Fruit fly (Drosophila melanogaster) whole organism, prepupa: ENCODE data around the gene CG5902.

Experiments used
- CG10631 ChIP-seq: fragments of 200-800 bp; sonication (Bioruptor generic); optimal IDR thresholded peaks from 2 replicates; lab custom pipeline; 2016; ENCODE audit warnings: missing biosample characterization, missing genetic modification characterization
- CG10669 ChIP-seq: fragments of 200-800 bp; sonication (Bioruptor generic); optimal IDR thresholded peaks from 3 replicates; lab custom pipeline; 2018; ENCODE audit warnings: missing biosample characterization, mild to moderate bottlenecking, missing genetic modification characterization, moderate library complexity
- CG11294 ChIP-seq: fragments of 200-800 bp; sonication (Bioruptor generic); IDR thresholded peaks from 2 replicates; pipeline ENCODE4 v1.3.6; 2022; ENCODE audit warnings: missing biosample characterization, missing genetic modification characterization
- CG15336 ChIP-seq: fragments of 200-800 bp; sonication (Bioruptor generic); IDR thresholded peaks from 2 replicates; pipeline ENCODE4 v1.3.6; 2022; ENCODE audit warnings: missing biosample characterization, missing genetic modification characterization
- CG3032 ChIP-seq: fragments of 200-800 bp; optimal IDR thresholded peaks from 2 replicates; lab custom pipeline; 2019; ENCODE audit warnings: missing biosample characterization, mild to moderate bottlenecking, missing genetic modification characterization, moderate library complexity
- CG34406 ChIP-seq: fragments of 200-800 bp; sonication (Bioruptor generic); optimal IDR thresholded peaks from 3 replicates; lab custom pipeline; 2016; ENCODE audit warnings: missing biosample characterization, missing genetic modification characterization
- CG6163 ChIP-seq: fragments of 200-800 bp; sonication (Bioruptor generic); IDR thresholded peaks from 3 replicates; pipeline ENCODE4 v1.3.6; 2022; ENCODE audit warnings: missing biosample characterization, missing genetic modification characterization
- CG6276 ChIP-seq: fragments of 200-800 bp; sonication (Bioruptor generic); optimal IDR thresholded peaks from 2 replicates; lab custom pipeline; 2017; ENCODE audit warnings: missing biosample characterization, mild to moderate bottlenecking, missing genetic modification characterization
- CG6792 ChIP-seq: fragments of 200-800 bp; sonication (Bioruptor generic); optimal IDR thresholded peaks from 3 replicates; lab custom pipeline; 2016; ENCODE audit warnings: missing biosample characterization, missing genetic modification characterization
- CG6808 ChIP-seq: fragments of 200-800 bp; sonication (Bioruptor generic); optimal IDR thresholded peaks from 3 replicates; lab custom pipeline; 2017; ENCODE audit warnings: missing biosample characterization, missing genetic modification characterization, mild to moderate bottlenecking, moderate library complexity, missing genetic modification reagents
- CG6854 ChIP-seq: fragments of 200-800 bp; sonication (Bioruptor generic); optimal IDR thresholded peaks from 2 replicates; lab custom pipeline; 2017; ENCODE audit warnings: missing biosample characterization, mild to moderate bottlenecking, missing genetic modification characterization
- CG7368 ChIP-seq: fragments of 200-800 bp; sonication (Bioruptor generic); optimal IDR thresholded peaks from 3 replicates; lab custom pipeline; 2016; ENCODE audit warnings: missing biosample characterization, missing genetic modification characterization
- CG8632 ChIP-seq: fragments of 200-800 bp; sonication (Bioruptor generic); optimal IDR thresholded peaks from 3 replicates; lab custom pipeline; 2016; ENCODE audit warnings: missing biosample characterization, missing genetic modification characterization
- CG9139 ChIP-seq: fragments of 200-800 bp; sonication (Bioruptor generic); optimal IDR thresholded peaks from 3 replicates; lab custom pipeline; 2017; ENCODE audit warnings: missing biosample characterization, mild to moderate bottlenecking, missing genetic modification characterization
- Eip78C ChIP-seq: fragments of 200-800 bp; sonication (Bioruptor generic); peaks from one replicate; lab custom pipeline; 2016; ENCODE audit warnings: missing biosample characterization, missing genetic modification characterization
- Ets21C ChIP-seq: fragments of 200-800 bp; sonication (Bioruptor generic); optimal IDR thresholded peaks from 3 replicates; lab custom pipeline; 2016; ENCODE audit warnings: missing biosample characterization, missing genetic modification characterization
- Ets96B ChIP-seq: fragments of 200-800 bp; optimal IDR thresholded peaks from 2 replicates; lab custom pipeline; 2019; ENCODE audit warnings: missing biosample characterization, mild to moderate bottlenecking, missing genetic modification characterization, moderate library complexity
- Hr38 ChIP-seq: sonication (Bioruptor generic); optimal IDR thresholded peaks from 2 replicates; lab custom pipeline; 2016; ENCODE audit warnings: missing biosample characterization, missing genetic modification characterization
- Hr39 ChIP-seq: fragments of 200-800 bp; sonication (Bioruptor generic); optimal IDR thresholded peaks from 2 replicates; lab custom pipeline; 2016; ENCODE audit warnings: missing biosample characterization, missing genetic modification characterization
- Lpt ChIP-seq: fragments of 200-800 bp; sonication (Bioruptor generic); optimal IDR thresholded peaks from 3 replicates; lab custom pipeline; 2016; ENCODE audit warnings: missing biosample characterization, missing genetic modification characterization
- Met ChIP-seq: fragments of 200-800 bp; sonication (Bioruptor generic); optimal IDR thresholded peaks from 3 replicates; lab custom pipeline; 2016; ENCODE audit warnings: missing biosample characterization, missing genetic modification characterization
- OdsH ChIP-seq: fragments of 200-800 bp; sonication (Bioruptor generic); optimal IDR thresholded peaks from 3 replicates; lab custom pipeline; 2016; ENCODE audit warnings: missing biosample characterization, missing genetic modification characterization
- Sox102F ChIP-seq: fragments of 200-800 bp; sonication (Bioruptor generic); optimal IDR thresholded peaks from 2 replicates; lab custom pipeline; 2016; ENCODE audit warnings: missing biosample characterization, mild to moderate bottlenecking, missing genetic modification characterization
- Sox14 ChIP-seq: fragments of 200-800 bp; sonication (Bioruptor generic); optimal IDR thresholded peaks from 3 replicates; lab custom pipeline; 2016; ENCODE audit warnings: missing biosample characterization, missing genetic modification characterization
- achi ChIP-seq: fragments of 200-800 bp; sonication (Bioruptor generic); optimal IDR thresholded peaks from 3 replicates; lab custom pipeline; 2016; ENCODE audit warnings: missing biosample characterization, missing genetic modification characterization
- acj6 ChIP-seq: fragments of 200-800 bp; sonication (Bioruptor generic); optimal IDR thresholded peaks from 3 replicates; lab custom pipeline; 2016; ENCODE audit warnings: missing biosample characterization, missing genetic modification characterization
- cyc ChIP-seq: fragments of 200-800 bp; sonication (Bioruptor generic); optimal IDR thresholded peaks from 3 replicates; lab custom pipeline; 2016; ENCODE audit warnings: missing biosample characterization, missing genetic modification characterization
- dac ChIP-seq: fragments of 200-800 bp; sonication (Bioruptor generic); optimal IDR thresholded peaks from 2 replicates; lab custom pipeline; 2017; ENCODE audit warnings: missing biosample characterization, mild to moderate bottlenecking, missing genetic modification characterization
- dsx ChIP-seq: fragments of 200-800 bp; optimal IDR thresholded peaks from 3 replicates; lab custom pipeline; 2019; ENCODE audit warnings: missing biosample characterization, mild to moderate bottlenecking, missing genetic modification characterization, moderate library complexity; ENCODE audit not compliant: poor library complexity, severe bottlenecking
- esn ChIP-seq: fragments of 200-800 bp; sonication (Bioruptor generic); optimal IDR thresholded peaks from 2 replicates; lab custom pipeline; 2016; ENCODE audit warnings: missing biosample characterization, mild to moderate bottlenecking, missing genetic modification characterization, moderate library complexity
- fd59A ChIP-seq: fragments of 200-800 bp; sonication (Bioruptor generic); optimal IDR thresholded peaks from 2 replicates; lab custom pipeline; 2017; ENCODE audit warnings: missing biosample characterization, mild to moderate bottlenecking, missing genetic modification characterization, missing genetic modification reagents
- fkh ChIP-seq: fragments of 200-800 bp; sonication (Bioruptor generic); optimal IDR thresholded peaks from 3 replicates; lab custom pipeline; 2017; ENCODE audit warnings: missing biosample characterization, mild to moderate bottlenecking, missing genetic modification characterization, moderate library complexity
- net ChIP-seq: fragments of 200-800 bp; sonication (Bioruptor generic); optimal IDR thresholded peaks from 3 replicates; lab custom pipeline; 2016; ENCODE audit warnings: missing biosample characterization, missing genetic modification characterization
- pdm3 ChIP-seq: fragments of 200-800 bp; sonication (Bioruptor generic); optimal IDR thresholded peaks from 3 replicates; lab custom pipeline; 2016; ENCODE audit warnings: missing biosample characterization, missing genetic modification characterization
- spab ChIP-seq: fragments of 200-800 bp; sonication (Bioruptor generic); optimal IDR thresholded peaks from 2 replicates; lab custom pipeline; 2017; ENCODE audit warnings: missing biosample characterization, mild to moderate bottlenecking, missing genetic modification characterization, missing genetic modification reagents
- ss ChIP-seq, 2 experiments: fragments of 200-800 bp; sonication (Bioruptor generic); optimal IDR thresholded peaks; 2 replicates in 1 of 2; 3 replicates in 1 of 2; lab custom pipeline; 2017 to 2018; ENCODE audit warnings: mild to moderate bottlenecking in 2 of 2, missing biosample characterization in 2 of 2, missing genetic modification characterization in 2 of 2, moderate library complexity in 1 of 2
- svp ChIP-seq: fragments of 200-800 bp; sonication (Bioruptor generic); peaks from one replicate; lab custom pipeline; 2016; ENCODE audit warnings: missing biosample characterization, missing genetic modification characterization
- vri ChIP-seq: fragments of 200-800 bp; sonication (Bioruptor generic); optimal IDR thresholded peaks from 3 replicates; lab custom pipeline; 2016; ENCODE audit warnings: missing biosample characterization, mild to moderate bottlenecking, missing genetic modification characterization

The CG5902 gene

dm6 chr3R:23986479-23986930 lies at the start of gene CG5902, which contains the start of gene CG13603:
CG5902 (plus strand) TSS chr3R:23986642.
CG13603 (minus strand) TSS chr3R:23986569.
- TF ChIP-seq CG3032 (no peak), CG6854 (peak; percentile 45), cyc (peak; percentile 57), CG6808 (GFP tag; lab: Kevin White, UChicago) (peak; percentile 40), CG7368 (GFP tag; lab: Kevin White, UChicago) (peak; percentile 26), net (peak; percentile 28), CG8632 (GFP tag; lab: Kevin White, UChicago) (no peak), dsx (GFP tag; lab: Kevin White, UChicago) (peak; percentile 36), dac (no peak), CG6792 (GFP tag; lab: Kevin White, UChicago) (peak; percentile 29), ss (GFP tag; optimal IDR thresholded peaks at IDR 0.05; lab: Kevin White, UChicago) (peak in 1 of 2 experiments; percentile 72), CG6163 (GFP tag; lab: Robert Waterston, UW) (peak; percentile 69; the same call in 1 of the 3 replicates), esn (GFP tag; lab: Kevin White, UChicago) (peak; percentile 61), CG9139 (no peak), CG11294 (GFP tag; lab: Robert Waterston, UW) (no peak), Sox14 (GFP tag; lab: Kevin White, UChicago) (peak; percentile 96), spab (GFP tag; lab: Kevin White, UChicago) (peak; percentile 31), CG34406 (peak; percentile 34), svp (peak; percentile 79), Ets96B (tag; lab: Kevin White, UChicago) (peak; percentile 11)

- TF ChIP-seq CG6276 (GFP tag; lab: Kevin White, UChicago), result no peak
- no peak for TF ChIP-seq achi (GFP tag; lab: Kevin White, UChicago)
- TF ChIP-seq CG10669 (GFP tag; lab: Kevin White, UChicago), result no peak
- TF ChIP-seq Hr39 (GFP tag; lab: Kevin White, UChicago), result no peak
- TF ChIP-seq cyc, result no peak
- no peak for TF ChIP-seq CG6808 (GFP tag; lab: Kevin White, UChicago)
- TF ChIP-seq acj6 (GFP tag; lab: Kevin White, UChicago), result no peak
- no peak for TF ChIP-seq CG3032
- peak; percentile 84 for TF ChIP-seq vri (GFP tag; lab: Kevin White, UChicago)
- 0 out of 2 replicates have a peak, but pooled peaks have one; percentile 8 for TF ChIP-seq CG15336 (GFP tag; lab: Robert Waterston, UW)
- no peak for TF ChIP-seq OdsH
- no peak for TF ChIP-seq Met (GFP tag; lab: Kevin White, UChicago)
- no peak for TF ChIP-seq CG8632 (GFP tag; lab: Kevin White, UChicago)
- no peak for TF ChIP-seq Hr38 (GFP tag; lab: Kevin White, UChicago)
- TF ChIP-seq pdm3 (GFP tag; lab: Kevin White, UChicago), result no peak
- TF ChIP-seq dac, result no peak
- no peak for TF ChIP-seq CG10631 (GFP tag; lab: Kevin White, UChicago)
- no peak for TF ChIP-seq fkh (GFP tag; lab: Kevin White, UChicago)
- peak; percentile 17 for TF ChIP-seq Eip78C (GFP tag; lab: Kevin White, UChicago)
- no peak for TF ChIP-seq Sox102F (GFP tag; lab: Kevin White, UChicago)
- no peak for TF ChIP-seq fd59A (GFP tag; lab: Kevin White, UChicago)
- no peak for TF ChIP-seq Ets21C
- TF ChIP-seq Lpt, result no peak
Observed at dm6 chr3R:23938564-23939122, 47.8 kb upstream of the CG5902 start.
